Fruit fly (Drosophila melanogaster) whole organism, wandering third instar larva: ENCODE data around the gene CG15533.

Experiments used
- CG32264 ChIP-seq: fragments of 200-800 bp; sonication (Bioruptor generic); optimal IDR thresholded peaks from 2 replicates; lab custom pipeline; 2016; ENCODE audit warnings: missing biosample characterization, missing genetic modification characterization
- Hnf4 ChIP-seq: fragments of 200-800 bp; sonication (Bioruptor generic); optimal IDR thresholded peaks from 2 replicates; lab custom pipeline; 2016; ENCODE audit warnings: missing biosample characterization, mild to moderate bottlenecking, missing genetic modification characterization
- Myc ChIP-seq: fragments of >200 bp; optimal IDR thresholded peaks from 2 replicates; lab custom pipeline; 2017
- OdsH ChIP-seq: fragments of 200-800 bp; sonication (Bioruptor generic); optimal IDR thresholded peaks from 2 replicates; lab custom pipeline; 2016; ENCODE audit warnings: missing biosample characterization, mild to moderate bottlenecking, missing genetic modification characterization
- Vsx2 ChIP-seq: fragments of 200-300, 225-300 bp; sonication (Bioruptor generic); optimal IDR thresholded peaks from 2 replicates; lab custom pipeline; 2018; ENCODE audit warnings: missing biosample characterization, missing genetic modification characterization; ENCODE audit not compliant: partially characterized antibody
- dl ChIP-seq, 2 experiments: fragments of 175-275, 200-275 bp in 1 of 2; fragments of 200-275 bp in 1 of 2; sonication (Bioruptor generic); optimal IDR thresholded peaks; lab custom pipeline; 2018; ENCODE audit warnings: mild to moderate bottlenecking in 2 of 2, missing biosample characterization in 2 of 2, missing genetic modification characterization in 2 of 2, moderate library complexity in 2 of 2; ENCODE audit not compliant: partially characterized antibody in 2 of 2, insufficient read depth in 1 of 2
- foxo ChIP-seq, 2 experiments: fragments of 200-800 bp; sonication (Bioruptor generic); optimal IDR thresholded peaks; 2 replicates in 1 of 2; 3 replicates in 1 of 2; lab custom pipeline; 2016 to 2017; ENCODE audit warnings: missing biosample characterization in 2 of 2, missing genetic modification characterization in 2 of 2
- pan ChIP-seq: fragments of >200 bp; optimal IDR thresholded peaks from 2 replicates; lab custom pipeline; 2017
- psq ChIP-seq: fragments of 200-800 bp; sonication (Bioruptor generic); optimal IDR thresholded peaks from 3 replicates; lab custom pipeline; 2017; ENCODE audit warnings: missing biosample characterization, mild to moderate bottlenecking, missing genetic modification characterization, moderate library complexity
- sage ChIP-seq: fragments of 200-800 bp; sonication (Bioruptor generic); optimal IDR thresholded peaks from 2 replicates; lab custom pipeline; 2016; ENCODE audit warnings: missing biosample characterization, mild to moderate bottlenecking, missing genetic modification characterization
- usp ChIP-seq: fragments of >200 bp; optimal IDR thresholded peaks from 2 replicates; lab custom pipeline; 2017; ENCODE audit warnings: missing biosample characterization, missing genetic modification characterization

- TF ChIP-seq foxo (GFP tag; optimal IDR thresholded peaks at IDR 0.05; lab: Kevin White, UChicago) (no peak), Vsx2 (GFP tag; lab: Kevin White, UChicago) (no peak), usp (no peak), Myc (lab: Kevin White, UChicago) (no peak), pan (lab: Kevin White, UChicago) (no peak), psq (no peak), Hnf4 (GFP tag; lab: Kevin White, UChicago) (no peak), CG32264 (GFP tag; lab: Kevin White, UChicago) (no peak), OdsH (GFP tag; lab: Kevin White, UChicago) (no peak), dl (GFP tag; optimal IDR thresholded peaks at IDR 0.05; lab: Kevin White, UChicago; ENCODE audit: insufficient read depth in 1 of 2, partially characterized antibody in 2 of 2) (no peak), sage (GFP tag; lab: Kevin White, UChicago) (no peak)
Observed at dm6 chr3R:30385531-30385930, 43.1 kb upstream of the CG15533 start.
